Worm (Caenorhabditis elegans): ENCODE results near the gene rps-9.

rps-9 gene

ce11 chrII:11126312-11127000, at the start of gene rps-9, which contains the start of gene lsm-1:
Gene rps-9 (minus strand): TSS chrII:11126362.
Gene lsm-1 (plus strand): TSS chrII:11126950.
- TF ChIP-seq C34F6.9 (tag; optimal IDR thresholded peaks at IDR 0.05) (peak; percentile 75), lin-11 (tag; optimal IDR thresholded peaks at IDR 0.05) (peak; percentile 81), alr-1 (tag; optimal IDR thresholded peaks at IDR 0.05) (no peak), nhr-237 (tag; optimal IDR thresholded peaks at IDR 0.05) (no peak), lsy-2 (tag; optimal IDR thresholded peaks at IDR 0.05) (peak; percentile 80 to 98), unc-55 (GFP tag; optimal IDR thresholded peaks at IDR 0.05) (peak; percentile 84), fos-1 (tag; optimal IDR thresholded peaks at IDR 0.05) (peak; percentile 36), gmeb-1 (tag; optimal IDR thresholded peaks at IDR 0.05) (peak; percentile 71), aly-2 (tag; optimal IDR thresholded peaks at IDR 0.05) (no peak), blmp-1 (tag; optimal IDR thresholded peaks at IDR 0.05; ENCODE audit: insufficient read depth) (peak; percentile 25), F13H6.1 (tag; optimal IDR thresholded peaks at IDR 0.05) (peak; percentile 40), ama-1 (optimal IDR thresholded peaks at IDR 0.05) (no peak), mbf-1 (tag; optimal IDR thresholded peaks at IDR 0.05) (no peak), ztf-4 (tag; optimal IDR thresholded peaks at IDR 0.05) (peak; percentile 52), nhr-129 (tag; optimal IDR thresholded peaks at IDR 0.05) (peak; percentile 53), ceh-82 (tag; optimal IDR thresholded peaks at IDR 0.05) (no peak), nhr-21 (tag; optimal IDR thresholded peaks at IDR 0.05) (peak; percentile 32), crh-2 (tag; optimal IDR thresholded peaks at IDR 0.05) (peak; percentile 77), snpc-4 (tag; optimal IDR thresholded peaks at IDR 0.05) (peak; percentile 56), sma-3 (GFP tag; optimal IDR thresholded peaks at IDR 0.05) (peak; percentile 40), nhr-25 (tag; optimal IDR thresholded peaks at IDR 0.05) (peak; percentile 55), lin-13 (GFP tag; optimal IDR thresholded peaks at IDR 0.05) (peak; percentile 68)

ce11 chrII:11175347-11175746, 49.2 kb upstream of the rps-9 start:
- no peak for TF ChIP-seq crh-2 (tag; optimal IDR thresholded peaks at IDR 0.05)
- TF ChIP-seq zag-1 (tag; optimal IDR thresholded peaks at IDR 0.05), result no peak
- no peak for TF ChIP-seq fos-1 (tag; optimal IDR thresholded peaks at IDR 0.05)
- TF ChIP-seq C34F6.9 (tag; optimal IDR thresholded peaks at IDR 0.05), result no peak
- TF ChIP-seq egl-27 (tag; optimal IDR thresholded peaks at IDR 0.05), result no peak
- no peak for TF ChIP-seq F13H6.1 (tag; optimal IDR thresholded peaks at IDR 0.05)
- TF ChIP-seq nhr-6 (tag; optimal IDR thresholded peaks at IDR 0.05), result no peak
- no peak for TF ChIP-seq aly-2 (tag; optimal IDR thresholded peaks at IDR 0.05)
- TF ChIP-seq elt-1 (tag; optimal IDR thresholded peaks at IDR 0.05), result no peak
- TF ChIP-seq Y55F3AM.14 (GFP tag; optimal IDR thresholded peaks at IDR 0.05), result no peak
- TF ChIP-seq nhr-23 (tag; optimal IDR thresholded peaks at IDR 0.05), result no peak
- no peak for TF ChIP-seq lsy-2 (tag; optimal IDR thresholded peaks at IDR 0.05)
- TF ChIP-seq mab-5 (tag; optimal IDR thresholded peaks at IDR 0.05), result no peak
- no peak for TF ChIP-seq mdl-1 (tag; optimal IDR thresholded peaks at IDR 0.05)
- TF ChIP-seq peb-1 (tag; optimal IDR thresholded peaks at IDR 0.05), result no peak
- no peak for TF ChIP-seq ZK546.5 (tag; optimal IDR thresholded peaks at IDR 0.05)

- TF ChIP-seq skn-1 (tag; optimal IDR thresholded peaks at IDR 0.05) (no peak), egl-27 (tag; optimal IDR thresholded peaks at IDR 0.05) (peak; percentile 20), lin-39 (tag; optimal IDR thresholded peaks at IDR 0.05) (no peak), unc-55 (GFP tag; optimal IDR thresholded peaks at IDR 0.05) (peak; percentile 29), alr-1 (tag; optimal IDR thresholded peaks at IDR 0.05) (no peak), Y55F3AM.14 (GFP tag; optimal IDR thresholded peaks at IDR 0.05) (no peak), fos-1 (tag; optimal IDR thresholded peaks at IDR 0.05) (peak; percentile 41), lsy-2 (tag; optimal IDR thresholded peaks at IDR 0.05) (peak; percentile 43 to 56), mbf-1 (tag; optimal IDR thresholded peaks at IDR 0.05) (no peak), unc-62 (GFP tag; optimal IDR thresholded peaks at IDR 0.05) (no peak), gmeb-1 (tag; optimal IDR thresholded peaks at IDR 0.05) (peak; percentile 76), nhr-77 (tag; optimal IDR thresholded peaks at IDR 0.05) (no peak), nhr-12 (tag; optimal IDR thresholded peaks at IDR 0.05) (no peak), nhr-11 (tag; optimal IDR thresholded peaks at IDR 0.05) (no peak), elt-1 (tag; optimal IDR thresholded peaks at IDR 0.05) (no peak), peb-1 (tag; optimal IDR thresholded peaks at IDR 0.05) (no peak), nhr-10 (tag; optimal IDR thresholded peaks at IDR 0.05) (no peak), lin-11 (tag; optimal IDR thresholded peaks at IDR 0.05) (peak; percentile 18), blmp-1 (tag; optimal IDR thresholded peaks at IDR 0.05; ENCODE audit: insufficient read depth) (no peak), ZK546.5 (tag; optimal IDR thresholded peaks at IDR 0.05) (no peak), lin-13 (GFP tag; optimal IDR thresholded peaks at IDR 0.05) (peak; percentile 56), nhr-237 (tag; optimal IDR thresholded peaks at IDR 0.05) (peak; percentile 26), crh-2 (tag; optimal IDR thresholded peaks at IDR 0.05) (peak; percentile 12), sem-4 (tag; optimal IDR thresholded peaks at IDR 0.05) (peak; percentile 31), ztf-4 (tag; optimal IDR thresholded peaks at IDR 0.05) (peak; percentile 25), nhr-25 (tag; optimal IDR thresholded peaks at IDR 0.05) (peak; percentile 44), dmd-4 (tag; optimal IDR thresholded peaks at IDR 0.05) (no peak), mab-5 (tag; optimal IDR thresholded peaks at IDR 0.05) (no peak), unc-39 (tag; optimal IDR thresholded peaks at IDR 0.05) (no peak), nhr-23 (tag; optimal IDR thresholded peaks at IDR 0.05) (no peak), nhr-21 (tag; optimal IDR thresholded peaks at IDR 0.05) (peak; percentile 84), nhr-129 (tag; optimal IDR thresholded peaks at IDR 0.05) (peak; percentile 63), C34F6.9 (tag; optimal IDR thresholded peaks at IDR 0.05) (peak; percentile 6), ztf-1 (GFP tag; conservative IDR thresholded peaks at IDR 0.05) (no peak), elt-3 (tag; optimal IDR thresholded peaks at IDR 0.05) (no peak), ztf-11 (tag; optimal IDR thresholded peaks at IDR 0.05) (no peak), mdl-1 (tag; optimal IDR thresholded peaks at IDR 0.05) (peak; percentile 37 to 86), ama-1 (optimal IDR thresholded peaks at IDR 0.05) (peak; percentile 96), snpc-4 (tag; optimal IDR thresholded peaks at IDR 0.05) (peak; percentile 98)
Measured at ce11 chrII:11167039-11167438, 40.9 kb upstream of the rps-9 start.

Measured in whole organism, L2 larva.